Worm (Caenorhabditis elegans): Measurements from ENCODE around the gene Y42A5A.1.
A peak's percentile ranks its signal among the peaks of the same experiment; 100 is the strongest.

DNA sequence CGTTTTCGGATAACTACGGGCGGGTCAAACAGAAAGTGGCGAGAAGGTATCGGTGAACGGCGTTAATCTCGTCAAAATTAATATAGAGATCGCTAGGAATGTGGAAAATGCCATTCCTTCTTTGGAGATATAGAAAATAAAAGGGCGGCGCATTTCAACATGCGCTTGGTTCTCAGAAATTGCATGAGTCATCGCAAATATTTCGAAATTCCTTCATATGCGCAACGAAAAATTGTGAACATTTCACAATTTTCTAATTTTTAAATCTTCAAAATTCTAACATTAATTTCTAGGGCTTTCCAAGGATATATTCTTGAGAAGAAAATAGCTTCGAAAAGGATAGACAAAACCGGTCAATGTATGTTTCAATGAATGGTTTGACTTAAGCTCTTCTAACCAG is 8.9 kb upstream of the Y42A5A.1 start:
- TF ChIP-seq unc-55 (GFP tag; optimal IDR thresholded peaks at IDR 0.05), result peak; percentile 18
- TF ChIP-seq skn-1 (tag; optimal IDR thresholded peaks at IDR 0.05), result no peak

Measured in whole organism, L2 larva.